Worm (Caenorhabditis elegans) whole organism, late embryonic: Measurements from ENCODE around the gene cdr-2.

Experiments used
- F13H6.1 ChIP-seq: sonication (generic microtip); optimal IDR thresholded peaks from 2 replicates; lab custom pipeline; 2016; ENCODE audit warnings: missing genetic modification characterization, missing compliant biosample characterization
- K02D7.2 ChIP-seq: sonication (generic microtip); optimal IDR thresholded peaks from 2 replicates; lab custom pipeline; 2017; ENCODE audit warnings: mild to moderate bottlenecking, missing genetic modification characterization, missing compliant biosample characterization
- T23F11.4 ChIP-seq: fragments of 200-800 bp; sonication (Bioruptor generic); optimal IDR thresholded peaks from 2 replicates; lab custom pipeline; 2018; ENCODE audit warnings: mild to moderate bottlenecking, missing genetic modification characterization, missing compliant biosample characterization
- ahr-1 ChIP-seq: sonication (generic microtip); optimal IDR thresholded peaks from 2 replicates; lab custom pipeline; 2016; ENCODE audit warnings: missing genetic modification characterization, missing compliant biosample characterization
- ceh-19 ChIP-seq: fragments of 200-800 bp; sonication (Bioruptor generic); optimal IDR thresholded peaks from 2 replicates; lab custom pipeline; 2018; ENCODE audit warnings: mild to moderate bottlenecking, missing genetic modification characterization, missing compliant biosample characterization
- ceh-24 ChIP-seq: sonication (generic microtip); optimal IDR thresholded peaks from 2 replicates; lab custom pipeline; 2016; ENCODE audit warnings: mild to moderate bottlenecking, missing genetic modification characterization, missing compliant biosample characterization
- ceh-48 ChIP-seq: sonication (generic microtip); optimal IDR thresholded peaks from 2 replicates; lab custom pipeline; 2016; ENCODE audit warnings: missing genetic modification characterization, inconsistent platforms, missing compliant biosample characterization
- ceh-6 ChIP-seq: fragments of 200-800 bp; sonication (Bioruptor generic); optimal IDR thresholded peaks from 2 replicates; lab custom pipeline; 2018; ENCODE audit warnings: mild to moderate bottlenecking, missing genetic modification characterization, missing compliant biosample characterization
- ceh-9 ChIP-seq: sonication (generic microtip); optimal IDR thresholded peaks from 2 replicates; lab custom pipeline; 2016; ENCODE audit warnings: mild to moderate bottlenecking, missing genetic modification characterization, inconsistent platforms, missing compliant biosample characterization
- che-1 ChIP-seq: sonication (generic microtip); optimal IDR thresholded peaks from 2 replicates; lab custom pipeline; 2016; ENCODE audit warnings: mild to moderate bottlenecking, missing genetic modification characterization, missing compliant biosample characterization
- dve-1 ChIP-seq: sonication (generic microtip); optimal IDR thresholded peaks from 2 replicates; lab custom pipeline; 2017; ENCODE audit warnings: antibody characterized with exemption, mild to moderate bottlenecking, missing genetic modification characterization, missing compliant biosample characterization
- elt-2 ChIP-seq: sonication (generic microtip); optimal IDR thresholded peaks from 2 replicates; lab custom pipeline; 2016; ENCODE audit warnings: missing genetic modification reagents, missing genetic modification characterization, missing compliant biosample characterization
- ets-4 ChIP-seq: sonication (generic microtip); optimal IDR thresholded peaks from 2 replicates; lab custom pipeline; 2016; ENCODE audit warnings: missing genetic modification characterization, missing compliant biosample characterization
- fkh-6 ChIP-seq: sonication (generic microtip); optimal IDR thresholded peaks from 2 replicates; lab custom pipeline; 2016; ENCODE audit warnings: missing genetic modification characterization, missing compliant biosample characterization
- hlh-13 ChIP-seq: fragments of 200-800 bp; sonication (Bioruptor generic); optimal IDR thresholded peaks from 2 replicates; lab custom pipeline; 2018; ENCODE audit warnings: mild to moderate bottlenecking, missing genetic modification characterization, missing compliant biosample characterization
- hlh-30 ChIP-seq: sonication (generic microtip); optimal IDR thresholded peaks from 2 replicates; lab custom pipeline; 2017; ENCODE audit warnings: antibody characterized with exemption, missing genetic modification characterization, missing compliant biosample characterization; ENCODE audit not compliant: insufficient read depth
- hlh-6 ChIP-seq: sonication (generic microtip); optimal IDR thresholded peaks from 2 replicates; lab custom pipeline; 2016; ENCODE audit warnings: missing genotype, missing genetic modification characterization, missing compliant biosample characterization
- lim-6 ChIP-seq: sonication (generic microtip); optimal IDR thresholded peaks from 2 replicates; lab custom pipeline; 2016; ENCODE audit warnings: missing genetic modification characterization, missing compliant biosample characterization
- lin-11 ChIP-seq: fragments of 200-800 bp; sonication (Bioruptor generic); optimal IDR thresholded peaks from 2 replicates; lab custom pipeline; 2018; ENCODE audit warnings: mild to moderate bottlenecking, missing genetic modification characterization, missing compliant biosample characterization
- mec-3 ChIP-seq: sonication (generic microtip); optimal IDR thresholded peaks from 2 replicates; lab custom pipeline; 2016; ENCODE audit warnings: borderline replicate concordance, missing genetic modification characterization, missing compliant biosample characterization
- nfya-1 ChIP-seq: sonication (generic microtip); optimal IDR thresholded peaks from 2 replicates; lab custom pipeline; 2017; ENCODE audit warnings: missing genetic modification characterization, mild to moderate bottlenecking, missing compliant biosample characterization, antibody characterized with exemption, moderate library complexity
- npax-4 ChIP-seq: sonication (generic microtip); optimal IDR thresholded peaks from 2 replicates; lab custom pipeline; 2016; ENCODE audit warnings: missing genetic modification characterization, missing compliant biosample characterization
- odd-2 ChIP-seq: sonication (generic microtip); optimal IDR thresholded peaks from 2 replicates; lab custom pipeline; 2017; ENCODE audit warnings: antibody characterized with exemption, mild to moderate bottlenecking, missing genetic modification characterization, missing compliant biosample characterization
- pat-9 ChIP-seq: fragments of 200-800 bp; sonication (Bioruptor generic); optimal IDR thresholded peaks from 2 replicates; lab custom pipeline; 2018; ENCODE audit warnings: mild to moderate bottlenecking, missing genetic modification characterization, moderate library complexity, missing compliant biosample characterization
- pax-1 ChIP-seq: fragments of 150-350 bp; optimal IDR thresholded peaks from 2 replicates; lab custom pipeline; 2014; ENCODE audit warnings: missing biosample characterization, missing genetic modification characterization
- pha-2 ChIP-seq: sonication (generic microtip); optimal IDR thresholded peaks from 2 replicates; lab custom pipeline; 2017; ENCODE audit warnings: mild to moderate bottlenecking, missing genetic modification characterization, missing compliant biosample characterization
- pqm-1 ChIP-seq: sonication (generic microtip); optimal IDR thresholded peaks from 2 replicates; lab custom pipeline; 2016; ENCODE audit warnings: missing genetic modification characterization, missing compliant biosample characterization
- ref-2 ChIP-seq: sonication (generic microtip); optimal IDR thresholded peaks from 2 replicates; lab custom pipeline; 2016; ENCODE audit warnings: missing genetic modification characterization, missing compliant biosample characterization
- sdc-2 ChIP-seq: sonication (generic microtip); optimal IDR thresholded peaks from 2 replicates; lab custom pipeline; 2016; ENCODE audit warnings: missing genotype, missing genetic modification characterization, missing compliant biosample characterization
- sox-2 ChIP-seq: fragments of 200-800 bp; sonication (Bioruptor generic); IDR thresholded peaks from 2 replicates; pipeline ENCODE4 v1.3.6; 2022; ENCODE audit warnings: missing genetic modification reagents, missing genetic modification characterization, missing compliant biosample characterization
- syd-9 ChIP-seq: sonication (generic microtip); optimal IDR thresholded peaks from 2 replicates; lab custom pipeline; 2016; ENCODE audit warnings: mild to moderate bottlenecking, missing genetic modification characterization, moderate library complexity, missing compliant biosample characterization
- tbx-7 ChIP-seq: sonication (generic microtip); optimal IDR thresholded peaks from 2 replicates; lab custom pipeline; 2016; ENCODE audit warnings: missing genotype, missing genetic modification characterization, missing compliant biosample characterization
- ttx-3 ChIP-seq: sonication (generic microtip); optimal IDR thresholded peaks from 2 replicates; lab custom pipeline; 2016; ENCODE audit warnings: missing genetic modification reagents, missing genetic modification characterization, missing compliant biosample characterization
- unc-3 ChIP-seq, 2 experiments: fragments of 200-800 bp in 1 of 2; sonication (Bioruptor generic) in 1 of 2; sonication (generic microtip) in 1 of 2; conservative IDR thresholded peaks in 1 of 2; optimal IDR thresholded peaks in 1 of 2; 2 replicates each; pipeline versions ENCODE4 v1.3.6 to Lab custom; 2016 to 2022; ENCODE audit warnings: missing compliant biosample characterization in 2 of 2, missing genetic modification characterization in 2 of 2, missing genetic modification reagents in 1 of 2
- zip-5 ChIP-seq: sonication (generic microtip); optimal IDR thresholded peaks from 2 replicates; lab custom pipeline; 2016; ENCODE audit warnings: missing genetic modification characterization, missing compliant biosample characterization
- ztf-16 ChIP-seq: sonication (generic microtip); optimal IDR thresholded peaks from 2 replicates; lab custom pipeline; 2017; ENCODE audit warnings: missing genetic modification characterization, missing compliant biosample characterization

Gene cdr-2

ce11 chrV:12415656-12416055 lies at the start of gene cdr-2:
Gene cdr-2 (minus strand): TSS chrV:12415709.
- TF ChIP-seq che-1 (tag; lab: Kevin White, UChicago) (no peak), F13H6.1 (tag; lab: Kevin White, UChicago) (no peak), odd-2 (tag; lab: Kevin White, UChicago) (no peak), hlh-13 (no peak), pha-2 (tag; lab: Kevin White, UChicago) (no peak), unc-3 (GFP tag; conservative IDR thresholded peaks at IDR 0.05; lab: Robert Waterston, UW) (no peak), unc-3 (tag; optimal IDR thresholded peaks at IDR 0.05; lab: Kevin White, UChicago) (no peak), pat-9 (tag; lab: Kevin White, UChicago) (no peak), T23F11.4 (no peak), fkh-6 (tag; lab: Kevin White, UChicago) (no peak), ztf-16 (no peak), ets-4 (tag; lab: Kevin White, UChicago) (no peak), ceh-9 (no peak)

ce11 chrV:12462908-12463307 lies 47.4 kb upstream of the cdr-2 start, which contains the start of gene egl-10:
Gene egl-10 (minus strand): TSS chrV:12463008.
- TF ChIP-seq hlh-13 (no peak), ceh-19 (GFP tag; lab: Kevin White, UChicago) (no peak), ahr-1 (tag; lab: Kevin White, UChicago) (no peak), K02D7.2 (tag; lab: Kevin White, UChicago) (no peak)
- TF ChIP-seq, all 69 proteins: peak for 0

- TF ChIP-seq hlh-30 (tag; lab: Kevin White, UChicago) (no peak), pax-1 (no peak), ref-2 (tag; lab: Kevin White, UChicago) (no peak), mec-3 (no peak), ceh-6 (GFP tag; lab: Kevin White, UChicago) (no peak), hlh-13 (no peak), ztf-16 (no peak), zip-5 (tag; lab: Kevin White, UChicago) (no peak), T23F11.4 (no peak)
Observed at ce11 chrV:12460583-12460982, 45.1 kb upstream of the cdr-2 start.

ce11 chrV:12455695-12456094 lies 40.2 kb upstream of the cdr-2 start:
- no peak for TF ChIP-seq sdc-2 (tag; lab: Kevin White, UChicago)
- no peak for TF ChIP-seq ceh-24 (tag; lab: Kevin White, UChicago)
- TF ChIP-seq syd-9 (tag; lab: Kevin White, UChicago), result no peak
- no peak for TF ChIP-seq lin-11 (tag; lab: Kevin White, UChicago)
- TF ChIP-seq hlh-6 (tag; lab: Kevin White, UChicago), result no peak
- no peak for TF ChIP-seq ceh-48
- no peak for TF ChIP-seq ttx-3

ce11 chrV:12450441-12450840 lies 34.9 kb upstream of the cdr-2 start, which contains the start of gene F28C1.1:
Gene F28C1.1 (plus strand): TSS chrV:12450805.
- TF ChIP-seq elt-2 (tag; lab: Kevin White, UChicago) (peak; percentile 11), lin-11 (tag; lab: Kevin White, UChicago) (no peak)

ce11 chrV:12449902-12450301 lies 34.4 kb upstream of the cdr-2 start, which contains the start of gene C54D10.10:
Gene C54D10.10 (minus strand): TSS chrV:12450002.
- TF ChIP-seq dve-1 (tag; lab: Kevin White, UChicago) (no peak), sox-2 (GFP tag; lab: Robert Waterston, UW) (no peak), ztf-16 (no peak), ceh-24 (tag; lab: Kevin White, UChicago) (no peak), npax-4 (no peak), tbx-7 (tag; lab: Kevin White, UChicago) (no peak), hlh-6 (tag; lab: Kevin White, UChicago) (no peak), pqm-1 (tag; lab: Kevin White, UChicago) (no peak), lim-6 (no peak), nfya-1 (tag; lab: Kevin White, UChicago) (no peak), ceh-9 (no peak)
